Fruit fly (Drosophila melanogaster): Measurements from ENCODE around the gene CG7382.

DNA sequence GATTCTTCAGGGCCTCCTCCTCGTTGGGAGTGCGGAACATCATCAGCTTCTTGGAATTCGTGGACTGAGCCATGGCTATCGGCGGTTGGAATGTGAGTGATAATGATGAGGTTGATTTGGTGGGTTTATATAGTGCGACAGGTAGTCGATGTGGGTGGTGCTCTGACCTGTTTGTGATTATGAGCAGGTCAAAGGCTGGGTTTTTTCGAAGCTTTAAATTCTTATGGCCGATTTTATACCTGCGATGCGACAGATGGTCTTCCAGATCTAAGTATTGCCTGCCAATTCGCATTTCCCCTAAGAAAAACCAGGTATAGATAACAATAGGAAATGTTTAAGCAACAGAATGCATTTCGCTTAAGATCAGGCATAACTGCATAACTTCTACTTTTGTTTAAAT, 31.0 kb upstream of the CG7382 start, which contains the start of gene CG14014:
- no peak for TF ChIP-seq CG3163 (GFP tag; optimal IDR thresholded peaks at IDR 0.05)
- no peak for TF ChIP-seq BtbVII (GFP tag; optimal IDR thresholded peaks at IDR 0.05)
- TF ChIP-seq toy (GFP tag; IDR thresholded peaks at IDR 0.05): no peak
- TF ChIP-seq CG10654 (GFP tag; optimal IDR thresholded peaks at IDR 0.05): no peak
- no peak for TF ChIP-seq ssp (GFP tag; IDR thresholded peaks at IDR 0.05)
- TF ChIP-seq crc (GFP tag; optimal IDR thresholded peaks at IDR 0.05): no peak
- no peak for TF ChIP-seq Gug (GFP tag; IDR thresholded peaks at IDR 0.05)
- TF ChIP-seq unc-4 (GFP tag; IDR thresholded peaks at IDR 0.05; ENCODE audit: partially characterized antibody): no peak
- TF ChIP-seq Fer1 (GFP tag; optimal IDR thresholded peaks at IDR 0.05): no peak
- no peak for TF ChIP-seq CG16813 (GFP tag; IDR thresholded peaks at IDR 0.05; ENCODE audit: partially characterized antibody)

Measured in whole organism, embryonic.